Fruit fly (Drosophila melanogaster): ENCODE data around the gene Icmt.

dm6 chr3L:13028740-13029139 is 10.7 kb downstream of the Icmt start, which contains the start of gene CG17672:
- TF ChIP-seq CG8765 (GFP tag; IDR thresholded peaks at IDR 0.05) (no peak; the same call in 1 of the 2 replicates), Aef1 (GFP tag; IDR thresholded peaks at IDR 0.05) (no peak), dm (GFP tag; optimal IDR thresholded peaks at IDR 0.05) (no peak)

Data from whole organism, embryonic.